Fruit fly (Drosophila melanogaster) whole organism, pupa: ENCODE data around the gene MKP-4.

Experiments
- CG12605 ChIP-seq: fragments of 200-800 bp; sonication (Bioruptor generic); IDR thresholded peaks from 2 replicates; pipeline ENCODE4 v1.3.6; 2022; ENCODE audit warnings: missing biosample characterization, missing genetic modification characterization
- CG34367 ChIP-seq: fragments of 200-800 bp; sonication (Bioruptor generic); optimal IDR thresholded peaks from 2 replicates; lab custom pipeline; 2018; ENCODE audit warnings: missing biosample characterization, mild to moderate bottlenecking, missing genetic modification characterization

- TF ChIP-seq CG12605 (GFP tag; lab: Robert Waterston, UW) (no peak), CG34367 (no peak)
These were observed 16.4 kb upstream of the MKP-4 start for dm6 chrX:19606558-19606957.
